Fruit fly (Drosophila melanogaster): ENCODE results near the gene CG10984.

Gene CG10984

dm6 chr3L:12727212-12727611 is 22.7 kb upstream of the CG10984 start:
- TF ChIP-seq Crg-1 (GFP tag; optimal IDR thresholded peaks at IDR 0.05) (no peak), CG33017 (tag; optimal IDR thresholded peaks at IDR 0.05) (no peak), CG5204 (GFP tag; optimal IDR thresholded peaks at IDR 0.05) (no peak), Mnt (GFP tag; optimal IDR thresholded peaks at IDR 0.05) (no peak), Clk (GFP tag; optimal IDR thresholded peaks at IDR 0.05) (no peak), CG1620 (GFP tag; optimal IDR thresholded peaks at IDR 0.05) (no peak), kay (GFP tag; ENCODE audit: borderline replicate concordance) (no peak), cnc (optimal IDR thresholded peaks at IDR 0.05) (no peak), Hr96 (GFP tag; optimal IDR thresholded peaks at IDR 0.05) (no peak), CG14711 (tag; optimal IDR thresholded peaks at IDR 0.05) (no peak), tj (GFP tag; optimal IDR thresholded peaks at IDR 0.05) (no peak), CG11617 (GFP tag; optimal IDR thresholded peaks at IDR 0.05) (no peak), toe (GFP tag; optimal IDR thresholded peaks at IDR 0.05) (no peak), CG7045 (GFP tag; optimal IDR thresholded peaks at IDR 0.05) (no peak), pad (GFP tag; optimal IDR thresholded peaks at IDR 0.05) (no peak), ovo (GFP tag; optimal IDR thresholded peaks at IDR 0.05) (no peak), cic (GFP tag; optimal IDR thresholded peaks at IDR 0.05) (no peak), bab1 (GFP tag; optimal IDR thresholded peaks at IDR 0.05) (no peak)

- TF ChIP-seq pad (GFP tag; optimal IDR thresholded peaks at IDR 0.05) (no peak), CG5204 (GFP tag; optimal IDR thresholded peaks at IDR 0.05) (no peak), CG7101 (tag; optimal IDR thresholded peaks at IDR 0.05) (no peak), bab1 (GFP tag; optimal IDR thresholded peaks at IDR 0.05) (no peak), CG12768 (GFP tag; optimal IDR thresholded peaks at IDR 0.05) (no peak), toe (GFP tag; optimal IDR thresholded peaks at IDR 0.05) (no peak)
Measured at dm6 chr3L:12729601-12730000, 20.3 kb upstream of the CG10984 start.

dm6 chr3L:12732742-12733141 is 17.2 kb upstream of the CG10984 start:
- TF ChIP-seq CG1620 (GFP tag; optimal IDR thresholded peaks at IDR 0.05): no peak
- no peak for TF ChIP-seq ovo (GFP tag; optimal IDR thresholded peaks at IDR 0.05)
- TF ChIP-seq Hr96 (GFP tag; optimal IDR thresholded peaks at IDR 0.05): no peak

- TF ChIP-seq CG12768 (GFP tag; optimal IDR thresholded peaks at IDR 0.05) (peak; percentile 22), Clk (GFP tag; optimal IDR thresholded peaks at IDR 0.05) (no peak), CG14711 (tag; optimal IDR thresholded peaks at IDR 0.05) (peak; percentile 20), CG7045 (GFP tag; optimal IDR thresholded peaks at IDR 0.05) (no peak), pad (GFP tag; optimal IDR thresholded peaks at IDR 0.05) (peak; percentile 9), CG11617 (GFP tag; optimal IDR thresholded peaks at IDR 0.05) (peak; percentile 32), Mnt (GFP tag; optimal IDR thresholded peaks at IDR 0.05) (peak; percentile 35)
Measured at dm6 chr3L:12734550-12735012, 15.3 kb upstream of the CG10984 start, which contains the start of the genes SmD1 and Ptp69D. Gene SmD1 (minus strand): TSS chr3L:12734611. Gene Ptp69D (plus strand): TSS chr3L:12734945.

- TF ChIP-seq CG5204 (GFP tag; optimal IDR thresholded peaks at IDR 0.05) (no peak), cnc (optimal IDR thresholded peaks at IDR 0.05) (no peak), Crg-1 (GFP tag; optimal IDR thresholded peaks at IDR 0.05) (no peak), pad (GFP tag; optimal IDR thresholded peaks at IDR 0.05) (no peak), CG7045 (GFP tag; optimal IDR thresholded peaks at IDR 0.05) (no peak), Hr96 (GFP tag; optimal IDR thresholded peaks at IDR 0.05) (no peak), Mnt (GFP tag; optimal IDR thresholded peaks at IDR 0.05) (no peak), ovo (GFP tag; optimal IDR thresholded peaks at IDR 0.05) (no peak), CG33017 (tag; optimal IDR thresholded peaks at IDR 0.05) (no peak), CG1620 (GFP tag; optimal IDR thresholded peaks at IDR 0.05) (no peak), CG12768 (GFP tag; optimal IDR thresholded peaks at IDR 0.05) (no peak), CG14711 (tag; optimal IDR thresholded peaks at IDR 0.05) (no peak)
Measured at dm6 chr3L:12735707-12736106, 14.2 kb upstream of the CG10984 start.

dm6 chr3L:12741608-12742007 is 8.3 kb upstream of the CG10984 start, which contains the start of gene CG32112:
Gene CG32112 (plus strand): TSS chr3L:12741718.
- TF ChIP-seq CG12768 (GFP tag; optimal IDR thresholded peaks at IDR 0.05) (no peak), CG14711 (tag; optimal IDR thresholded peaks at IDR 0.05) (peak; percentile 34), kay (GFP tag; ENCODE audit: borderline replicate concordance) (peak; percentile 78), cnc (optimal IDR thresholded peaks at IDR 0.05) (no peak), CG11617 (GFP tag; optimal IDR thresholded peaks at IDR 0.05) (peak; percentile 34), cic (GFP tag; optimal IDR thresholded peaks at IDR 0.05) (no peak), pad (GFP tag; optimal IDR thresholded peaks at IDR 0.05) (no peak), CG7045 (GFP tag; optimal IDR thresholded peaks at IDR 0.05) (no peak), bab1 (GFP tag; optimal IDR thresholded peaks at IDR 0.05) (no peak), CG5204 (GFP tag; optimal IDR thresholded peaks at IDR 0.05) (no peak), Mnt (GFP tag; optimal IDR thresholded peaks at IDR 0.05) (peak; percentile 14), CG33017 (tag; optimal IDR thresholded peaks at IDR 0.05) (no peak), CG7101 (tag; optimal IDR thresholded peaks at IDR 0.05) (no peak), Clk (GFP tag; optimal IDR thresholded peaks at IDR 0.05) (no peak), CG1620 (GFP tag; optimal IDR thresholded peaks at IDR 0.05) (no peak)

dm6 chr3L:12745121-12745770 is 4.7 kb upstream of the CG10984 start, which contains the start of gene CG32109:
Gene CG32109 (plus strand): TSS chr3L:12745344.
- TF ChIP-seq CG14711 (tag; optimal IDR thresholded peaks at IDR 0.05): no peak
- TF ChIP-seq Crg-1 (GFP tag; optimal IDR thresholded peaks at IDR 0.05): no peak
- no peak for TF ChIP-seq CG7045 (GFP tag; optimal IDR thresholded peaks at IDR 0.05)
- no peak for TF ChIP-seq toe (GFP tag; optimal IDR thresholded peaks at IDR 0.05)
- no peak for TF ChIP-seq Mnt (GFP tag; optimal IDR thresholded peaks at IDR 0.05)
- peak; percentile 18 for TF ChIP-seq cic (GFP tag; optimal IDR thresholded peaks at IDR 0.05)
- TF ChIP-seq cnc (optimal IDR thresholded peaks at IDR 0.05): no peak
- TF ChIP-seq CG5204 (GFP tag; optimal IDR thresholded peaks at IDR 0.05): no peak
- TF ChIP-seq CG1620 (GFP tag; optimal IDR thresholded peaks at IDR 0.05): no peak
- no peak for TF ChIP-seq pad (GFP tag; optimal IDR thresholded peaks at IDR 0.05)
- TF ChIP-seq kay (GFP tag; ENCODE audit: borderline replicate concordance): peak; percentile 93
- no peak for TF ChIP-seq CG11617 (GFP tag; optimal IDR thresholded peaks at IDR 0.05)
- TF ChIP-seq CG12768 (GFP tag; optimal IDR thresholded peaks at IDR 0.05): no peak
- TF ChIP-seq bab1 (GFP tag; optimal IDR thresholded peaks at IDR 0.05): peak; percentile 36

All from whole organism, adult.